Fruit fly (Drosophila melanogaster) whole organism, pupa: ENCODE measurements around the gene Sgs8.

ENCODE experiments used
- CG10348 ChIP-seq: fragments of 200-800 bp; sonication (Bioruptor generic); IDR thresholded peaks from 2 replicates; pipeline ENCODE4 v1.3.6; 2022; ENCODE audit warnings: missing biosample characterization, missing genetic modification characterization
- CG12605 ChIP-seq: fragments of 200-800 bp; sonication (Bioruptor generic); IDR thresholded peaks from 2 replicates; pipeline ENCODE4 v1.3.6; 2022; ENCODE audit warnings: missing biosample characterization, missing genetic modification characterization
- CG13204 ChIP-seq: fragments of 200-800 bp; sonication (Bioruptor generic); optimal IDR thresholded peaks from 2 replicates; lab custom pipeline; 2018; ENCODE audit warnings: missing biosample characterization, mild to moderate bottlenecking, missing genetic modification characterization, moderate library complexity
- CG14655 ChIP-seq: fragments of 200-800 bp; sonication (Bioruptor generic); optimal IDR thresholded peaks from 3 replicates; lab custom pipeline; 2017; ENCODE audit warnings: mild to moderate bottlenecking, missing biosample characterization, missing genetic modification reagents, missing genetic modification characterization
- CG15710 ChIP-seq: fragments of 200-800 bp; sonication (Bioruptor generic); optimal IDR thresholded peaks from 2 replicates; lab custom pipeline; 2018; ENCODE audit warnings: missing biosample characterization, mild to moderate bottlenecking, missing genetic modification characterization, moderate library complexity
- CG17806 ChIP-seq: fragments of 200-800 bp; sonication (Bioruptor generic); optimal IDR thresholded peaks from 2 replicates; lab custom pipeline; 2018; ENCODE audit warnings: missing biosample characterization, mild to moderate bottlenecking, missing genetic modification characterization, moderate library complexity
- CG32121 ChIP-seq: fragments of 200-800 bp; sonication (Bioruptor generic); IDR thresholded peaks from 2 replicates; pipeline ENCODE4 v1.3.6; 2022; ENCODE audit warnings: missing biosample characterization, missing genetic modification characterization
- CG34367 ChIP-seq: fragments of 200-800 bp; sonication (Bioruptor generic); optimal IDR thresholded peaks from 2 replicates; lab custom pipeline; 2018; ENCODE audit warnings: missing biosample characterization, mild to moderate bottlenecking, missing genetic modification characterization
- CG4496 ChIP-seq: fragments of 200-800 bp; sonication (Bioruptor generic); IDR thresholded peaks from 3 replicates; pipeline ENCODE4 v1.3.6; 2022; ENCODE audit warnings: missing biosample characterization, missing genetic modification characterization
- CG8159 ChIP-seq: fragments of 200-800 bp; sonication (Bioruptor generic); optimal IDR thresholded peaks from 3 replicates; lab custom pipeline; 2018; ENCODE audit warnings: missing biosample characterization, mild to moderate bottlenecking, missing genetic modification characterization, moderate library complexity
- CG8301 ChIP-seq: fragments of 200-800 bp; sonication (Bioruptor generic); optimal IDR thresholded peaks from 2 replicates; lab custom pipeline; 2018; ENCODE audit warnings: missing biosample characterization, mild to moderate bottlenecking, missing genetic modification characterization
- CG9948 ChIP-seq: fragments of 200-800 bp; sonication (Bioruptor generic); optimal IDR thresholded peaks from 2 replicates; lab custom pipeline; 2018; ENCODE audit warnings: missing biosample characterization, mild to moderate bottlenecking, missing genetic modification characterization, moderate library complexity
- D1 ChIP-seq: fragments of 200-800 bp; sonication (Bioruptor generic); optimal IDR thresholded peaks from 2 replicates; lab custom pipeline; 2018; ENCODE audit warnings: missing biosample characterization, mild to moderate bottlenecking, missing genetic modification characterization, moderate library complexity
- EcR ChIP-seq: fragments of 200-800 bp; sonication (Bioruptor generic); optimal IDR thresholded peaks from 3 replicates; lab custom pipeline; 2019; ENCODE audit warnings: missing biosample characterization, missing genetic modification characterization, mild to moderate bottlenecking, moderate library complexity, missing genetic modification reagents
- Ets98B ChIP-seq: fragments of 200-800 bp; sonication (Bioruptor generic); IDR thresholded peaks from 2 replicates; pipeline ENCODE4 v1.3.6; 2022; ENCODE audit warnings: missing biosample characterization, missing genetic modification characterization
- Pif1A ChIP-seq: fragments of 200-800 bp; sonication (Bioruptor generic); optimal IDR thresholded peaks from 3 replicates; lab custom pipeline; 2016; ENCODE audit warnings: missing biosample characterization, missing genetic modification characterization
- Pif1B ChIP-seq: fragments of 200-800 bp; sonication (Bioruptor generic); optimal IDR thresholded peaks from 3 replicates; lab custom pipeline; 2016; ENCODE audit warnings: missing biosample characterization, missing genetic modification characterization
- Snoo ChIP-seq: fragments of 200-800 bp; sonication (Bioruptor generic); optimal IDR thresholded peaks from 3 replicates; lab custom pipeline; 2017; ENCODE audit warnings: missing biosample characterization, mild to moderate bottlenecking, missing genetic modification characterization, inconsistent platforms
- fd96Ca ChIP-seq: fragments of 200-800 bp; sonication (Bioruptor generic); IDR thresholded peaks from 3 replicates; pipeline ENCODE4 v1.3.6; 2022; ENCODE audit warnings: missing biosample characterization, missing genetic modification characterization
- gl ChIP-seq: fragments of 200-800 bp; sonication (Bioruptor generic); optimal IDR thresholded peaks from 2 replicates; lab custom pipeline; 2018; ENCODE audit warnings: missing biosample characterization, mild to moderate bottlenecking, missing genetic modification characterization
- rn ChIP-seq: fragments of 200-800 bp; sonication (Bioruptor generic); IDR thresholded peaks from 2 replicates; pipeline ENCODE4 v1.3.6; 2022; ENCODE audit warnings: missing biosample characterization, missing genetic modification characterization

Sgs8 gene

DNA sequence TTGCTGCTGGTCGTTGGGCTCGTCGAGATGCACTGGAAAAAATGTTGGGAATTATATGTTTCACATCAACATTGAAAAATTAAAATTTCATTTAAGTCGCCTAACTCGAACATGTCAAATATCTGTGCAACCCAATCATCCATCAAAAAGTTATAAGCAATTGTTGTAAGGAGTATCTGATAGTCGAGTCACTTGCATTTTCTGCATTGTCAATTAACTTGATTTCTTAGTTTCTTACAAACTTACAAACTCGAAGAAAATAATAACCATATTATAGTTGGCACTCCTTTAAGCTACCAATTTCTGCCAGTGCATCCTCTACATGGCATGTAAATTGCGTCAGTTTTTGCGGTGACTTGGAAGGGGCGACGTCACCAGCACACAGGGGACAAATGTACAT, 26.1 kb downstream of the Sgs8 start:
- TF ChIP-seq EcR (GFP tag; lab: Kevin White, UChicago) (no peak), Snoo (tag; lab: Kevin White, UChicago) (peak; percentile 62), Pif1A (GFP tag; lab: Kevin White, UChicago) (peak; percentile 66), CG8159 (tag; lab: Kevin White, UChicago) (peak; percentile 83), fd96Ca (GFP tag; lab: Robert Waterston, UW) (no peak; the same call in 2 of the 3 replicates), D1 (tag; lab: Kevin White, UChicago) (peak; percentile 7), CG8301 (tag; lab: Kevin White, UChicago) (peak; percentile 44), CG17806 (peak; percentile 65), CG15710 (peak; percentile 70), CG32121 (GFP tag; lab: Robert Waterston, UW) (no peak), Pif1B (GFP tag; lab: Kevin White, UChicago) (peak; percentile 28), CG12605 (GFP tag; lab: Robert Waterston, UW) (no peak), CG10348 (no peak), gl (tag; lab: Kevin White, UChicago) (no peak), CG34367 (tag; lab: Kevin White, UChicago) (peak; percentile 68), CG13204 (GFP tag; lab: Kevin White, UChicago) (no peak), rn (GFP tag; lab: Robert Waterston, UW) (no peak), Ets98B (GFP tag; lab: Robert Waterston, UW) (no peak), CG4496 (GFP tag; lab: Robert Waterston, UW) (peak; percentile 64; the same call in 2 of the 3 replicates), CG14655 (GFP tag; lab: Kevin White, UChicago) (peak; percentile 74), CG9948 (tag; lab: Kevin White, UChicago) (peak; percentile 64)

DNA sequence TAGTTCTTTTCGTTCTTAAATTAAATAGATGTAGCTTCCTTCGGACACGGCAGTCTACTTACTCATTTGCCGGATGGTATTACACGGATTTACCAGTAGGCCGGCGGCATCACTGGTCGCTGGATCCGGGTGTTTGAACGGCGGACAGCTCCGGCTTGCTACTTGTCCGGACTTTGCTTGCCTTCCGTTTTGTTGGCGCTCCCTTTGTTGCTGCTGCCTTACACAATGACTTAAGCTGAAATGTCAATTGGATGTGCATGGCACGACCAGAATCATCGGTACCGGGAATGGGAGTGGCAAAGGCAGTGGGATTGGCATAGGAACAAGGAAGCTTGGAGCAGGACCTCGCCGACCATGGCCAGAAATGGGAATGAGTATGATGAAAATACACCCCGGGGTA, 28.9 kb downstream of the Sgs8 start:
- no peak for TF ChIP-seq CG12605 (GFP tag; lab: Robert Waterston, UW)
- TF ChIP-seq CG9948 (tag; lab: Kevin White, UChicago), result no peak
- TF ChIP-seq CG4496 (GFP tag; lab: Robert Waterston, UW), result no peak
- no peak for TF ChIP-seq CG32121 (GFP tag; lab: Robert Waterston, UW)
- TF ChIP-seq Pif1B (GFP tag; lab: Kevin White, UChicago), result no peak
- TF ChIP-seq CG10348, result no peak
- TF ChIP-seq CG17806, result no peak
- no peak for TF ChIP-seq CG14655 (GFP tag; lab: Kevin White, UChicago)
- no peak for TF ChIP-seq fd96Ca (GFP tag; lab: Robert Waterston, UW)
- TF ChIP-seq, all 21 proteins: peak for 0

DNA sequence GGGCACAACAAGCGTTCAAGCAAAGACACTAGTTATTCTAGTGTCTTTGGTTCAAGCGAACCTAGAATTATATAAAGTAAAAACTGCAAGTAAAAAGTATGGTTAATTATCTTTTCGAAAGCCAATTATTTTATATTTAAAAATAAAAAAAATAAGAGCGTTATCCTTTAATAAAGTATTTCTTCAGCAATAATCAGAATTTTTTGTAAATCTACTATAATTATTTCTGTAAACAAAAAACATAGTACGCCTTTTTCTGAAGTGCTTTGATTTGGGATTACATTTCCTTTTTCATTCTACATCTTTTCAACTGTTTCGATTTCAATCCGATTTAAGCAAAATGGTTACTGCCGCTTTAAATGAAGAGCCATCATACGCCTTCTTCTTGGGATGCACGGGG, 34.5 kb downstream of the Sgs8 start, which contains the start of gene Vha16-2:
Vha16-2 (plus strand) TSS at position 301 of the 400 bp plus-strand sequence.
- TF ChIP-seq CG8301 (tag; lab: Kevin White, UChicago) (no peak), CG10348 (no peak), CG13204 (GFP tag; lab: Kevin White, UChicago) (no peak), CG15710 (no peak), Pif1A (GFP tag; lab: Kevin White, UChicago) (no peak), rn (GFP tag; lab: Robert Waterston, UW) (no peak), CG4496 (GFP tag; lab: Robert Waterston, UW) (no peak), CG9948 (tag; lab: Kevin White, UChicago) (no peak), gl (tag; lab: Kevin White, UChicago) (no peak), CG14655 (GFP tag; lab: Kevin White, UChicago) (no peak), CG12605 (GFP tag; lab: Robert Waterston, UW) (no peak), D1 (tag; lab: Kevin White, UChicago) (no peak), CG8159 (tag; lab: Kevin White, UChicago) (no peak), CG34367 (tag; lab: Kevin White, UChicago) (no peak), CG32121 (GFP tag; lab: Robert Waterston, UW) (no peak), Snoo (tag; lab: Kevin White, UChicago) (no peak), fd96Ca (GFP tag; lab: Robert Waterston, UW) (no peak)

DNA sequence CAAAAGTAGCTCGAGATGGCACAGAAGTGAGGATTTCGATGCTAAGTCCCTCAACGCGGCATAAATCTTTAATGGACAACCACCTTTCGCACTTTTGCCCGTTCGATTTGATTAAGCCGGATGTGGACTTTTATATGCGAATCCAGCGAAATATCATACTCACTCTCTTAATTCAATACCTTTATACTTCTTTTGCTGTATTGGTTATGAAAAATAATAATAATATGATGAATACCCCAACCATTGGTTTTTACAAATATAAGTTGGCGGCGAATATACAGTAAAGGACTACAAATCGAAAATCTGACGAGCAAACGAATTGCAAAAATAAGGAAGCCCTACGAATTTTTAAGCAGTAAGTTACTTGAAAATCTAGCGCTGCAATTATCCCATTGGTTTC, 36.2 kb downstream of the Sgs8 start, which contains the start of gene Vha16-3:
Vha16-3 (plus strand) TSS at position 301 of the 400 bp plus-strand sequence.
- TF ChIP-seq Snoo (tag; lab: Kevin White, UChicago) (no peak), CG10348 (no peak)

DNA sequence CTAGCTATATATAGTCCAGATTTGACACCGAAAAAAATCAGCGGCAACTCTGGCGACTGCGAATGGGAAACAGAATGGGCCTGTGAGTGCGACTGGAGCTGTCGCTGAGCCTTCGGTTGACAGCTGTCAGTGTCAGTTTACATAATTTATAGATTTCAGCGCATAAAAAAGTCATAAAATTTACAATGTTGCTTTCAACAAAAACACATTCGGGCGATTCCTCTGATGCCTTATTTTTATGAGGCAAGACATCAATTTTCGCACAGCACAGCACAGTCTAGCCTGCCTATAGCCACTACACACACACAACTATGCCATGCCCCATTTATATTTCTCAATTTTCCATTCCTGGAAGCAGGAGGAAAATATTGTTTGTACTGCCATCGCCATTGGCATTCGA, 36.8 kb downstream of the Sgs8 start:
- TF ChIP-seq CG15710 (no peak), D1 (tag; lab: Kevin White, UChicago) (no peak), CG4496 (GFP tag; lab: Robert Waterston, UW) (no peak), CG8301 (tag; lab: Kevin White, UChicago) (no peak)

DNA sequence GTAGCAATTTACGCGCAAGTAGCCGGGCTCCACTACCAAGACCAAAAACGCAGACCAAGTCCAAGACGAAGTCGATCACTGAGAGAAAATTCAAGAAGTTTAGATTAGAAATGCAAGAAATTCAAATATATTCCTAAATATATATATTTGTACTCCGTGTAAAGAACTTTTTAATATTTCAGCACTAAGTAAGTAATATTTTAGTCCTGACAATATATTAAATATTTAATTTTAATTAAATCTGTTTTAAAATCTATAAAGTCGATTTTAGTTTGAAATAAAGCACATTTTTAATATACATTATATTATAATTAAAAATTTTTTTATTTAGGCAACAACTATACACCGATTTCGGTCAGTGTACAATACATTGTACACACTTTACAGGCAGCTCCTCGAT, 42.2 kb downstream of the Sgs8 start:
- TF ChIP-seq CG9948 (tag; lab: Kevin White, UChicago) (peak; percentile 56), CG8159 (tag; lab: Kevin White, UChicago) (peak; percentile 68), CG15710 (peak; percentile 45), CG10348 (no peak), CG14655 (GFP tag; lab: Kevin White, UChicago) (peak; percentile 21), CG17806 (peak; percentile 34)
